Fruit fly (Drosophila melanogaster): ENCODE measurements around the gene CG42578.

CG42578 gene

dm6 chrX:20470701-20471100 lies 24.5 kb downstream of the CG42578 start:
- TF ChIP-seq CG7045 (GFP tag; optimal IDR thresholded peaks at IDR 0.05) (no peak), CG7101 (tag; optimal IDR thresholded peaks at IDR 0.05) (no peak), pad (GFP tag; optimal IDR thresholded peaks at IDR 0.05) (no peak)

- TF ChIP-seq Hr96 (GFP tag; optimal IDR thresholded peaks at IDR 0.05): no peak
Observed at dm6 chrX:20478674-20479073, 32.5 kb downstream of the CG42578 start.

- TF ChIP-seq cnc (optimal IDR thresholded peaks at IDR 0.05) (no peak), Mnt (GFP tag; optimal IDR thresholded peaks at IDR 0.05) (no peak), CG7045 (GFP tag; optimal IDR thresholded peaks at IDR 0.05) (peak; percentile 40), CG33017 (tag; optimal IDR thresholded peaks at IDR 0.05) (peak; percentile 59), Hr96 (GFP tag; optimal IDR thresholded peaks at IDR 0.05) (peak; percentile 57), kay (GFP tag; ENCODE audit: borderline replicate concordance) (no peak), CG5204 (GFP tag; optimal IDR thresholded peaks at IDR 0.05) (peak; percentile 39), bab1 (GFP tag; optimal IDR thresholded peaks at IDR 0.05) (no peak), pad (GFP tag; optimal IDR thresholded peaks at IDR 0.05) (no peak), cic (GFP tag; optimal IDR thresholded peaks at IDR 0.05) (no peak), tj (GFP tag; optimal IDR thresholded peaks at IDR 0.05) (no peak), CG12768 (GFP tag; optimal IDR thresholded peaks at IDR 0.05) (no peak), CG11617 (GFP tag; optimal IDR thresholded peaks at IDR 0.05) (peak; percentile 19), CG14711 (tag; optimal IDR thresholded peaks at IDR 0.05) (peak; percentile 58), Clk (GFP tag; optimal IDR thresholded peaks at IDR 0.05) (no peak), ovo (GFP tag; optimal IDR thresholded peaks at IDR 0.05) (no peak), toe (GFP tag; optimal IDR thresholded peaks at IDR 0.05) (peak; percentile 28), CG1620 (GFP tag; optimal IDR thresholded peaks at IDR 0.05) (no peak), Crg-1 (GFP tag; optimal IDR thresholded peaks at IDR 0.05) (no peak), CG7101 (tag; optimal IDR thresholded peaks at IDR 0.05) (peak; percentile 43)
Observed at dm6 chrX:20480382-20480781, 34.2 kb downstream of the CG42578 start.

dm6 chrX:20481404-20481803 lies 35.2 kb downstream of the CG42578 start:
- TF ChIP-seq tj (GFP tag; optimal IDR thresholded peaks at IDR 0.05) (peak; percentile 54), Mnt (GFP tag; optimal IDR thresholded peaks at IDR 0.05) (peak; percentile 38), CG12768 (GFP tag; optimal IDR thresholded peaks at IDR 0.05) (no peak), bab1 (GFP tag; optimal IDR thresholded peaks at IDR 0.05) (peak; percentile 38), CG7045 (GFP tag; optimal IDR thresholded peaks at IDR 0.05) (no peak), cic (GFP tag; optimal IDR thresholded peaks at IDR 0.05) (peak; percentile 71), pad (GFP tag; optimal IDR thresholded peaks at IDR 0.05) (peak; percentile 26)

- no peak for TF ChIP-seq CG5204 (GFP tag; optimal IDR thresholded peaks at IDR 0.05)
- TF ChIP-seq CG7101 (tag; optimal IDR thresholded peaks at IDR 0.05): peak; percentile 3
- TF ChIP-seq CG12768 (GFP tag; optimal IDR thresholded peaks at IDR 0.05): peak; percentile 26
- TF ChIP-seq CG14711 (tag; optimal IDR thresholded peaks at IDR 0.05): peak; percentile 47
Observed at dm6 chrX:20482790-20483564, 36.8 kb downstream of the CG42578 start.

- TF ChIP-seq pad (GFP tag; optimal IDR thresholded peaks at IDR 0.05) (no peak), toe (GFP tag; optimal IDR thresholded peaks at IDR 0.05) (no peak), CG14711 (tag; optimal IDR thresholded peaks at IDR 0.05) (no peak), CG11617 (GFP tag; optimal IDR thresholded peaks at IDR 0.05) (no peak), bab1 (GFP tag; optimal IDR thresholded peaks at IDR 0.05) (no peak), tj (GFP tag; optimal IDR thresholded peaks at IDR 0.05) (no peak), Hr96 (GFP tag; optimal IDR thresholded peaks at IDR 0.05) (no peak), CG5204 (GFP tag; optimal IDR thresholded peaks at IDR 0.05) (no peak), CG7101 (tag; optimal IDR thresholded peaks at IDR 0.05) (no peak), CG1620 (GFP tag; optimal IDR thresholded peaks at IDR 0.05) (no peak)
Observed at dm6 chrX:20485880-20486279, 39.7 kb downstream of the CG42578 start, which contains the start of gene CG15461. Gene CG15461 (plus strand): TSS chrX:20486180.

- peak; percentile 47 for TF ChIP-seq CG5204 (GFP tag; optimal IDR thresholded peaks at IDR 0.05)
- TF ChIP-seq pad (GFP tag; optimal IDR thresholded peaks at IDR 0.05): peak; percentile 43
- TF ChIP-seq toe (GFP tag; optimal IDR thresholded peaks at IDR 0.05): no peak
- TF ChIP-seq CG1620 (GFP tag; optimal IDR thresholded peaks at IDR 0.05): peak; percentile 15
- no peak for TF ChIP-seq Crg-1 (GFP tag; optimal IDR thresholded peaks at IDR 0.05)
- TF ChIP-seq Mnt (GFP tag; optimal IDR thresholded peaks at IDR 0.05): no peak
- TF ChIP-seq CG33017 (tag; optimal IDR thresholded peaks at IDR 0.05): no peak
- no peak for TF ChIP-seq Clk (GFP tag; optimal IDR thresholded peaks at IDR 0.05)
- TF ChIP-seq Hr96 (GFP tag; optimal IDR thresholded peaks at IDR 0.05): peak; percentile 5
- TF ChIP-seq CG12768 (GFP tag; optimal IDR thresholded peaks at IDR 0.05): no peak
- TF ChIP-seq kay (GFP tag; ENCODE audit: borderline replicate concordance): no peak
- TF ChIP-seq bab1 (GFP tag; optimal IDR thresholded peaks at IDR 0.05): peak; percentile 83
- peak; percentile 10 for TF ChIP-seq CG7045 (GFP tag; optimal IDR thresholded peaks at IDR 0.05)
- no peak for TF ChIP-seq cic (GFP tag; optimal IDR thresholded peaks at IDR 0.05)
- no peak for TF ChIP-seq cnc (optimal IDR thresholded peaks at IDR 0.05)
- peak; percentile 18 for TF ChIP-seq CG14711 (tag; optimal IDR thresholded peaks at IDR 0.05)
- TF ChIP-seq CG11617 (GFP tag; optimal IDR thresholded peaks at IDR 0.05): peak; percentile 40
- TF ChIP-seq CG7101 (tag; optimal IDR thresholded peaks at IDR 0.05): peak; percentile 8
- no peak for TF ChIP-seq ovo (GFP tag; optimal IDR thresholded peaks at IDR 0.05)
- TF ChIP-seq tj (GFP tag; optimal IDR thresholded peaks at IDR 0.05): no peak
Observed at dm6 chrX:20488701-20489122, 42.5 kb downstream of the CG42578 start.

All from whole organism, adult.